Fruit fly (Drosophila melanogaster) whole organism: Measurements from ENCODE around the gene Nf-YA.

ENCODE experiments used
- pan ChIP-seq: fragments of >200 bp; optimal IDR thresholded peaks from 2 replicates; lab custom pipeline; 2017
- psq ChIP-seq: fragments of >200 bp; optimal IDR thresholded peaks from 2 replicates; lab custom pipeline; 2017
- usp ChIP-seq: fragments of >200 bp; optimal IDR thresholded peaks from 2 replicates; lab custom pipeline; 2017; ENCODE audit warnings: missing biosample characterization, missing genetic modification characterization, mixed read lengths

dm6 chr3L:9462794-9463193 lies 20.7 kb upstream of the Nf-YA start:
- no peak for TF ChIP-seq usp (GFP tag; lab: Kevin White, UChicago)
- TF ChIP-seq pan (lab: Kevin White, UChicago), result no peak
- no peak for TF ChIP-seq psq (lab: Kevin White, UChicago)
